Fruit fly (Drosophila melanogaster) whole organism, embryonic: Measurements from ENCODE around the gene Tsp33B.
A peak's percentile ranks its signal among the peaks of the same experiment; 100 is the strongest.

Experiments used
- Aef1 ChIP-seq: fragments of 200-800 bp; sonication (Bioruptor generic); IDR thresholded peaks from 3 replicates; pipeline ENCODE4 v1.3.6; 2022; ENCODE audit warnings: missing biosample characterization, missing genetic modification characterization
- CG14050 ChIP-seq: fragments of 200-800 bp; sonication (Bioruptor generic); IDR thresholded peaks from 3 replicates; pipeline ENCODE4 v1.3.6; 2022; ENCODE audit warnings: missing biosample characterization, missing genetic modification characterization
- CG16863 ChIP-seq: fragments of 200-800 bp; sonication (Bioruptor generic); optimal IDR thresholded peaks from 3 replicates; lab custom pipeline; 2016; ENCODE audit warnings: missing biosample characterization, missing genetic modification characterization
- CG17361 ChIP-seq: fragments of 200-800 bp; sonication (Bioruptor generic); IDR thresholded peaks from 3 replicates; pipeline ENCODE4 v1.3.6; 2022; ENCODE audit warnings: missing biosample characterization, missing genetic modification characterization
- CG17802 ChIP-seq: fragments of 200-800 bp; sonication (Bioruptor generic); optimal IDR thresholded peaks from 2 replicates; lab custom pipeline; 2018; ENCODE audit warnings: missing biosample characterization, mild to moderate bottlenecking, missing genetic modification characterization, moderate library complexity
- CG17829 ChIP-seq: fragments of 200-800 bp; optimal IDR thresholded peaks from 2 replicates; lab custom pipeline; 2019; ENCODE audit warnings: missing biosample characterization, mild to moderate bottlenecking, missing genetic modification characterization, moderate library complexity
- CG18619 ChIP-seq: fragments of 200-800 bp; sonication (Bioruptor generic); optimal IDR thresholded peaks from 3 replicates; lab custom pipeline; 2017; ENCODE audit warnings: missing biosample characterization, mild to moderate bottlenecking, missing genetic modification characterization
- CG2678 ChIP-seq: fragments of 200-800 bp; sonication (Bioruptor generic); optimal IDR thresholded peaks from 3 replicates; lab custom pipeline; 2019; ENCODE audit warnings: missing biosample characterization, mild to moderate bottlenecking, missing genetic modification characterization, moderate library complexity
- CG31441 ChIP-seq: fragments of 200-800 bp; sonication (Bioruptor generic); IDR thresholded peaks from 2 replicates; pipeline ENCODE4 v1.3.6; 2022; ENCODE audit warnings: missing biosample characterization, missing genetic modification characterization
- CG3163 ChIP-seq: fragments of 200-800 bp; sonication (Bioruptor generic); optimal IDR thresholded peaks from 3 replicates; lab custom pipeline; 2016; ENCODE audit warnings: missing biosample characterization, missing genetic modification characterization
- CG3407 ChIP-seq: fragments of 200-800 bp; sonication (Bioruptor generic); optimal IDR thresholded peaks from 2 replicates; lab custom pipeline; 2018; ENCODE audit warnings: missing biosample characterization, mild to moderate bottlenecking, missing genetic modification characterization
- CG34422 ChIP-seq: fragments of 200-800 bp; sonication (Bioruptor generic); IDR thresholded peaks from 3 replicates; pipeline ENCODE4 v1.3.6; 2022; ENCODE audit warnings: missing biosample characterization, missing genetic modification characterization
- CG3838 ChIP-seq: fragments of 200-800 bp; sonication (Bioruptor generic); optimal IDR thresholded peaks from 3 replicates; lab custom pipeline; 2016; ENCODE audit warnings: missing biosample characterization, missing genetic modification characterization
- CG4707 ChIP-seq: fragments of 200-800 bp; sonication (Bioruptor generic); optimal IDR thresholded peaks from 2 replicates; lab custom pipeline; 2018; ENCODE audit warnings: missing biosample characterization, mild to moderate bottlenecking, missing genetic modification characterization, moderate library complexity
- CG9437 ChIP-seq: fragments of 200-800 bp; sonication (Bioruptor generic); optimal IDR thresholded peaks from 2 replicates; lab custom pipeline; 2018; ENCODE audit warnings: missing biosample characterization, mild to moderate bottlenecking, missing genetic modification characterization
- CG9609 ChIP-seq: fragments of 200-800 bp; sonication (Bioruptor generic); optimal IDR thresholded peaks from 3 replicates; lab custom pipeline; 2016; ENCODE audit warnings: missing biosample characterization, missing genetic modification characterization
- CG9727 ChIP-seq: fragments of 200-800 bp; sonication (Bioruptor generic); optimal IDR thresholded peaks from 3 replicates; lab custom pipeline; 2017; ENCODE audit warnings: missing biosample characterization, mild to moderate bottlenecking, missing genetic modification characterization
- CoRest ChIP-seq: fragments of 200-800 bp; sonication (Bioruptor generic); optimal IDR thresholded peaks from 3 replicates; lab custom pipeline; 2018; ENCODE audit warnings: missing biosample characterization, mild to moderate bottlenecking, missing genetic modification characterization, moderate library complexity
- Elba2 ChIP-seq: fragments of 200-800 bp; sonication (Bioruptor generic); optimal IDR thresholded peaks from 3 replicates; lab custom pipeline; 2016; ENCODE audit warnings: missing biosample characterization, missing genetic modification characterization
- Ets65A ChIP-seq: fragments of 200-800 bp; sonication (Bioruptor generic); peaks from one replicate; lab custom pipeline; 2016; ENCODE audit warnings: missing biosample characterization, missing genetic modification characterization
- HLH4C ChIP-seq: fragments of 200-800 bp; sonication (Bioruptor generic); IDR thresholded peaks from 3 replicates; pipeline ENCODE4 v1.3.6; 2022; ENCODE audit warnings: missing biosample characterization, missing genetic modification characterization; ENCODE audit not compliant: partially characterized antibody
- Hr78 ChIP-seq, 2 experiments: fragments of 200-800 bp in 1 of 2; fragments of >200 bp in 1 of 2; sonication (Bioruptor generic) in 1 of 2; optimal IDR thresholded peaks; 2 replicates each; lab custom pipeline; 2017 to 2019; ENCODE audit warnings: missing biosample characterization in 2 of 2, missing genetic modification characterization in 2 of 2, mild to moderate bottlenecking in 1 of 2, moderate library complexity in 1 of 2
- Lhr ChIP-seq: fragments of 200-800 bp; sonication (Bioruptor generic); optimal IDR thresholded peaks from 3 replicates; lab custom pipeline; 2017; ENCODE audit warnings: mild to moderate bottlenecking, missing biosample characterization, missing genetic modification reagents, missing genetic modification characterization
- NC2α ChIP-seq: fragments of 200-800 bp; sonication (Bioruptor generic); optimal IDR thresholded peaks from 2 replicates; lab custom pipeline; 2016; ENCODE audit warnings: missing biosample characterization, missing genetic modification characterization
- Nf-YA ChIP-seq: fragments of 200-800 bp; sonication (Bioruptor generic); IDR thresholded peaks from 2 replicates; pipeline ENCODE4 v1.3.6; 2022; ENCODE audit warnings: missing biosample characterization, missing genetic modification characterization
- Six4 ChIP-seq: fragments of 200-800 bp; sonication (Bioruptor generic); optimal IDR thresholded peaks from 2 replicates; lab custom pipeline; 2016; ENCODE audit warnings: missing biosample characterization, missing genetic modification characterization
- Sox102F ChIP-seq: fragments of 200-800 bp; sonication (Bioruptor generic); optimal IDR thresholded peaks from 2 replicates; lab custom pipeline; 2018; ENCODE audit warnings: missing biosample characterization, mild to moderate bottlenecking, missing genetic modification characterization, moderate library complexity
- Sry-β ChIP-seq: fragments of 200-800 bp; sonication (Bioruptor generic); optimal IDR thresholded peaks from 2 replicates; lab custom pipeline; 2018; ENCODE audit warnings: missing biosample characterization, mild to moderate bottlenecking, missing genetic modification characterization, moderate library complexity
- Ssrp ChIP-seq: fragments of 200-800 bp; sonication (Bioruptor generic); optimal IDR thresholded peaks from 2 replicates; lab custom pipeline; 2018; ENCODE audit warnings: missing biosample characterization, mild to moderate bottlenecking, missing genetic modification characterization, moderate library complexity
- Taf1 ChIP-seq: fragments of 200-800 bp; sonication (Bioruptor generic); IDR thresholded peaks from 2 replicates; pipeline ENCODE4 v1.3.6; 2022; ENCODE audit warnings: missing biosample characterization, missing genetic modification characterization
- ara ChIP-seq: fragments of 200-800 bp; sonication (Bioruptor generic); IDR thresholded peaks from 2 replicates; pipeline ENCODE4 v1.3.6; 2022; ENCODE audit warnings: missing biosample characterization, missing genetic modification characterization
- br ChIP-seq: fragments of >200 bp; optimal IDR thresholded peaks from 2 replicates; lab custom pipeline; 2017
- emc ChIP-seq: fragments of 200-800 bp; sonication (Bioruptor generic); optimal IDR thresholded peaks from 2 replicates; lab custom pipeline; 2016; ENCODE audit warnings: missing biosample characterization, missing genetic modification characterization
- gce ChIP-seq: fragments of 200-800 bp; sonication (Bioruptor generic); IDR thresholded peaks from 3 replicates; pipeline ENCODE4 v1.3.6; 2022; ENCODE audit warnings: missing biosample characterization, missing genetic modification characterization
- gem ChIP-seq: fragments of 200-800 bp; sonication (Bioruptor generic); optimal IDR thresholded peaks from 2 replicates; lab custom pipeline; 2019; ENCODE audit warnings: missing biosample characterization, mild to moderate bottlenecking, missing genetic modification characterization, moderate library complexity
- gro ChIP-seq: fragments of 200-800 bp; sonication (Bioruptor generic); optimal IDR thresholded peaks from 2 replicates; lab custom pipeline; 2016; ENCODE audit warnings: missing biosample characterization, missing genetic modification characterization
- hkb ChIP-seq, 2 experiments: fragments of 200-800 bp in 1 of 2; fragments of >200 bp in 1 of 2; sonication (Bioruptor generic) in 1 of 2; IDR thresholded peaks in 1 of 2; optimal IDR thresholded peaks in 1 of 2; 2 replicates each; pipeline versions ENCODE4 v1.3.6 to Lab custom; 2017 to 2022; ENCODE audit warnings: missing biosample characterization in 1 of 2, missing genetic modification characterization in 1 of 2
- lola ChIP-seq, 3 experiments: fragments of >200 bp in 2 of 3; fragments of 200-800 bp in 1 of 3; sonication (Bioruptor generic) in 1 of 3; optimal IDR thresholded peaks; 2 replicates each; lab custom pipeline; 2017 to 2019; ENCODE audit warnings: missing biosample characterization in 3 of 3, missing genetic modification characterization in 3 of 3, mild to moderate bottlenecking in 1 of 3, moderate library complexity in 1 of 3
- sim ChIP-seq: fragments of 200-800 bp; sonication (Bioruptor generic); IDR thresholded peaks from 2 replicates; pipeline ENCODE4 v1.3.6; 2022; ENCODE audit warnings: missing biosample characterization, missing genetic modification characterization
- ssp ChIP-seq: fragments of 200-800 bp; sonication (Bioruptor generic); IDR thresholded peaks from 2 replicates; pipeline ENCODE4 v1.3.6; 2022; ENCODE audit warnings: missing biosample characterization, missing genetic modification characterization
- stwl ChIP-seq: fragments of 200-800 bp; sonication (Bioruptor generic); optimal IDR thresholded peaks from 3 replicates; lab custom pipeline; 2018; ENCODE audit warnings: missing biosample characterization, mild to moderate bottlenecking, missing genetic modification characterization, moderate library complexity
- tap ChIP-seq: fragments of 200-800 bp; optimal IDR thresholded peaks from 3 replicates; lab custom pipeline; 2019; ENCODE audit warnings: missing biosample characterization, mild to moderate bottlenecking, missing genetic modification characterization, moderate library complexity
- tll ChIP-seq, 2 experiments: fragments of 200-800 bp in 1 of 2; fragments of >200 bp in 1 of 2; sonication (Bioruptor generic) in 1 of 2; optimal IDR thresholded peaks; 2 replicates each; lab custom pipeline; 2017 to 2019; ENCODE audit warnings: missing biosample characterization in 2 of 2, missing genetic modification characterization in 2 of 2, mild to moderate bottlenecking in 1 of 2, moderate library complexity in 1 of 2
- wor ChIP-seq: fragments of 200-800 bp; sonication (Bioruptor generic); IDR thresholded peaks from 2 replicates; pipeline ENCODE4 v1.3.6; 2022; ENCODE audit warnings: missing biosample characterization, missing genetic modification characterization
- z ChIP-seq: fragments of 200-800 bp; sonication (Bioruptor generic); IDR thresholded peaks from 3 replicates; pipeline ENCODE4 v1.3.6; 2022; ENCODE audit warnings: missing biosample characterization, missing genetic modification characterization

The Tsp33B gene

dm6 chr2L:11808702-11809583 is 16.8 kb upstream of the Tsp33B start, which contains the start of gene crol (continued):
- no peak for TF ChIP-seq hkb (optimal IDR thresholded peaks at IDR 0.05; lab: Kevin White, UChicago)
- peak; percentile 28; the same call in 1 of the 2 replicates for TF ChIP-seq hkb (GFP tag; IDR thresholded peaks at IDR 0.05; lab: Robert Waterston, UW)
- no peak for TF ChIP-seq z (GFP tag; lab: Robert Waterston, UW)
- peak; percentile 30 for TF ChIP-seq tap (tag; lab: Kevin White, UChicago)
- peak; percentile 18; the same call in 1 of the 3 replicates for TF ChIP-seq CG14050 (GFP tag; lab: Robert Waterston, UW)
- TF ChIP-seq CoRest: peak; percentile 36
- TF ChIP-seq Elba2 (GFP tag; lab: Kevin White, UChicago): peak; percentile 100
- TF ChIP-seq CG3163 (GFP tag; lab: Kevin White, UChicago): no peak
- TF ChIP-seq br (lab: Kevin White, UChicago): no peak
- no peak for TF ChIP-seq CG16863 (GFP tag; lab: Kevin White, UChicago)
- peak; percentile 83 for TF ChIP-seq Lhr (GFP tag; lab: Kevin White, UChicago)
- no peak for TF ChIP-seq CG17802 (tag; lab: Kevin White, UChicago)
- no peak for TF ChIP-seq ara (GFP tag; lab: Robert Waterston, UW)
- no peak for TF ChIP-seq gce (GFP tag; lab: Robert Waterston, UW)
- TF ChIP-seq wor: no peak
- no peak for TF ChIP-seq tll (GFP tag; optimal IDR thresholded peaks at IDR 0.05; lab: Kevin White, UChicago)
- peak; percentile 93; the same call in 2 of the 3 replicates for TF ChIP-seq CG34422 (GFP tag; lab: Robert Waterston, UW)
- no peak for TF ChIP-seq NC2α (GFP tag; lab: Kevin White, UChicago)
- no peak for TF ChIP-seq CG3838 (GFP tag; lab: Kevin White, UChicago)
- TF ChIP-seq ssp (GFP tag; lab: Robert Waterston, UW): no peak
- no peak for TF ChIP-seq CG9437 (GFP tag; lab: Kevin White, UChicago)

DNA sequence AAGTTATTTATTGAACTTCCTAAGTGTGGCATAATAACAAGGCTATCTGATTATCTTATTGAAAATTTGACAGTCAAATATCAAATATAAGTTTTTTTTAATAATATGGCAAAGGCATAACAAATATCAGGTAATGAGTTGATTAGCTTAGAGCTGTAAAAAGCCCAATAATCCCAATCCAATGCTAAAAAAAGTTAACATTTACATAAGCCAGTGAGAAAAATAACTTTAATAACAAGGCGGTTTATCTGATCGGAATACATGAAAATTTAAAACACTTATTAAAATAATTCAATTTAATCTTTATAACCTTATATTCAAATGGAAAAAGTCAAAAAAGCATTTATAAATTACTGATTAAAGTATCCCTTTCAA is 16.1 kb upstream of the Tsp33B start:
- TF ChIP-seq CG17829 (no peak), Sox102F (no peak), CG2678 (tag; lab: Kevin White, UChicago) (peak; percentile 16), Six4 (GFP tag; lab: Kevin White, UChicago) (no peak), Ets65A (GFP tag; lab: Kevin White, UChicago) (peak; percentile 62), Hr78 (GFP tag; optimal IDR thresholded peaks at IDR 0.05; lab: Kevin White, UChicago) (no peak), stwl (tag; lab: Kevin White, UChicago) (no peak), CG17361 (GFP tag; lab: Robert Waterston, UW) (peak; percentile 55), HLH4C (GFP tag; lab: Robert Waterston, UW) (no peak), lola (GFP tag; optimal IDR thresholded peaks at IDR 0.05; lab: Kevin White, UChicago) (peak in 1 of 3 experiments; percentile 32), emc (GFP tag; lab: Kevin White, UChicago) (no peak), CG9727 (GFP tag; lab: Kevin White, UChicago) (peak; percentile 1), CG9609 (no peak), CG31441 (GFP tag; lab: Robert Waterston, UW) (peak; percentile 11; the same call in 1 of the 2 replicates), sim (GFP tag; lab: Robert Waterston, UW) (no peak), Sry-β (peak; percentile 95), Ssrp (tag; lab: Kevin White, UChicago) (peak; percentile 18), CG4707 (GFP tag; lab: Kevin White, UChicago) (no peak), gro (GFP tag; lab: Kevin White, UChicago) (no peak), Taf1 (GFP tag; lab: Robert Waterston, UW) (no peak), Nf-YA (no peak), Aef1 (GFP tag; lab: Robert Waterston, UW) (no peak), CG18619 (GFP tag; lab: Kevin White, UChicago) (peak; percentile 10), CoRest (peak; percentile 48), CG3407 (GFP tag; lab: Kevin White, UChicago) (no peak), gem (tag; lab: Kevin White, UChicago) (peak; percentile 40)
